Worm (Caenorhabditis elegans): ENCODE results near the gene sng-1.

DNA sequence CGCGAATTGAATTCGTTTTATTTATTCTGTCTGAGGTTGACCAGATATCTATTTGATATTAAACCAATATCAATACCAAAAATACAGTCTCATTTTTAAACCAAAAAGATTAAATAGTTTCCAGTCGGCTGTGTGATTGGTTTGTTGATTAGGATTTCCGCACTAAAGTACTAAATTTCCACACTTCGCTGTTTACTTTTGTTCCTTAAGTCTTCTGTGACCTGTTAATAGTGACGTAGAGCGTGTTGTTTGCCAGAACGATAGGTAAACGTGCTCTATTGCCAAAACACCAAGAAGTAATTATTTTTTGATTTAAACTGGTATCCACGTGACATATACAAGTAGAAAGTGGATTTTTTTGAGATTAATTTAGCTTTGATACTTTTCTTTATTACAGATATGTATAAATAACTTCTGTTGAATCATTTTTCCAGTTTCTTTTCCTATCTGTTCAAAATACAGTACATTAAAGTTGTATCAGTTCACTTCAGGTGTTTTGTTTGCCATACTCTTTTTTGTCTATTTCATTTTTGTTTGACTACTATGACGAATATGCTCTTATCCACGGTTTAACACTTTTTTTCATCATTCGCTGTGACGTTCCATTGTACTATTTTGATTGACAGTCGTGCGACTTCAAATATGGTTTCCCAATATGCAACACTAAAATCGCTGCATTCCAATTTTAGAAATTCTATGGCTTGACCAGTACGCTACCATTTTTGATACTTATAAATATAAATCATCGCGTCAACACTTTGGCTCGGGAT is 36.4 kb upstream of the sng-1 start:
- TF ChIP-seq ceh-82 (tag; optimal IDR thresholded peaks at IDR 0.05) (no peak), nhr-23 (tag; optimal IDR thresholded peaks at IDR 0.05) (no peak), nhr-76 (tag; optimal IDR thresholded peaks at IDR 0.05) (no peak), snpc-4 (tag; optimal IDR thresholded peaks at IDR 0.05) (no peak), pqm-1 (tag; optimal IDR thresholded peaks at IDR 0.05) (no peak), aly-2 (tag; optimal IDR thresholded peaks at IDR 0.05) (no peak), R02D3.7 (tag; optimal IDR thresholded peaks at IDR 0.05) (no peak), elt-2 (tag; optimal IDR thresholded peaks at IDR 0.05) (peak; percentile 23), elt-1 (tag; optimal IDR thresholded peaks at IDR 0.05) (no peak), tbx-2 (tag; optimal IDR thresholded peaks at IDR 0.05) (no peak), fkh-10 (GFP tag; optimal IDR thresholded peaks at IDR 0.05) (no peak), lin-15B (tag; optimal IDR thresholded peaks at IDR 0.05) (no peak), ZK546.5 (tag; optimal IDR thresholded peaks at IDR 0.05) (no peak), mdl-1 (tag; optimal IDR thresholded peaks at IDR 0.05) (no peak)
